Fruit fly (Drosophila melanogaster) Kc167 (cell line): ENCODE results near the gene CG2608.

ENCODE experiments used
- Myc ChIP-seq: fragments of >200 bp; optimal IDR thresholded peaks from 2 replicates; lab custom pipeline; 2017; ENCODE audit warnings: missing external identifiers
- Sin3A ChIP-seq: fragments of >200 bp; optimal IDR thresholded peaks from 2 replicates; lab custom pipeline; 2018; ENCODE audit warnings: missing external identifiers
- h ChIP-seq: fragments of >200 bp; optimal IDR thresholded peaks from 3 replicates; lab custom pipeline; 2018; ENCODE audit warnings: missing external identifiers
- insv ChIP-seq: fragments of >200 bp; optimal IDR thresholded peaks from 3 replicates; lab custom pipeline; 2018; ENCODE audit warnings: missing external identifiers
- psq ChIP-seq: fragments of >200 bp; optimal IDR thresholded peaks from 2 replicates; lab custom pipeline; 2017; ENCODE audit warnings: missing external identifiers
- ttk ChIP-seq: sonication (Bioruptor generic); optimal IDR thresholded peaks from 2 replicates; lab custom pipeline; 2017; ENCODE audit warnings: missing external identifiers

Gene CG2608

dm6 chr2L:20649891-20650290 is 4.3 kb downstream of the CG2608 start, which contains the start of gene CG2611:
Gene CG2611 (plus strand): TSS chr2L:20650189.
- TF ChIP-seq psq (lab: Kevin White, UChicago) (no peak), h (lab: Kevin White, UChicago) (no peak), insv (lab: Kevin White, UChicago) (no peak), Myc (lab: Kevin White, UChicago) (no peak), ttk (no peak), Sin3A (lab: Kevin White, UChicago) (no peak)

DNA sequence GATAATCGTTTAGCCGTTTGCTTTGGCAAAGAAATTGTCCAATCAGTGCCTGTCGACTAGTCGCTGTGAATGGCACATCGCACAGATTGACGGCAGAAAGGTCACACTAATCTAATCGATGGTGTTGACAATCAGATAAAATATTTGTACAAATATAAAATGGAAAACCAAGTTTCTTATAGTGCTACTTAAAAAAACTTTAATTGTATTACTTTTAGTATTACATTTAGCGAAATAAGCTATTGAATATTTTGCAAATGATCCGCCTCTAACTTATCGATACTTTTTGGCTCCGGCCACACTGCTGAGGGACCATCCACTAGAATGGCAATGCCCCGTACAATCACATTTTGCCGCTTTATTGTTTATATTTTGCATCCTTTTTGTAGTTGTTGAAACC is 10.5 kb downstream of the CG2608 start, which contains the start of the genes brun and CG2614:
TSS of gene brun (minus strand) at position 69 of the 400 bp plus-strand sequence.
TSS of gene CG2614 (plus strand) at position 317 of the 400 bp plus-strand sequence.
- no peak for TF ChIP-seq insv (lab: Kevin White, UChicago)
- TF ChIP-seq h (lab: Kevin White, UChicago) = no peak
- TF ChIP-seq psq (lab: Kevin White, UChicago) = no peak
- TF ChIP-seq Myc (lab: Kevin White, UChicago) = no peak
- TF ChIP-seq ttk = no peak
- TF ChIP-seq Sin3A (lab: Kevin White, UChicago) = no peak

- TF ChIP-seq ttk (no peak), Sin3A (lab: Kevin White, UChicago) (no peak), h (lab: Kevin White, UChicago) (no peak), insv (lab: Kevin White, UChicago) (no peak), psq (lab: Kevin White, UChicago) (no peak), Myc (lab: Kevin White, UChicago) (no peak)
Observed at dm6 chr2L:20661071-20661470, 15.4 kb downstream of the CG2608 start.

DNA sequence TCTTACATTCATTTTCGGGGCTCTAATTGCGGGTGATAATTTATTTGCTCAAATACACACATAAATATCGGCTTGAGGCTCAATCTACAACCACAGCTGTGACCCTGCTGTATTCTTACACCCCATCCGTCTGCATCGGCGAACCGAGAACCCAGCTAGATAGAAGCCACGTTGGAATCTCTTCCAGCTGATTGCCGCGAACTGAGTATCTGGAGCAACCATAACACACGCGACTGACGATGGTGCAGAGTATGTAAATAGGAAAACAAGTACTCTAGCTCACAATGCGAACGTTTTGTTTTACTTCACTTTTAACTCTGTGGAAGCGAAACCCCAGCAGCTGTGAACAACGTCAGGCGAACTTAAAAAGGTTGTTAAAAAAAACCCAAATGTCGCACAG is 18.8 kb downstream of the CG2608 start:
- no peak for TF ChIP-seq Myc (lab: Kevin White, UChicago)
- TF ChIP-seq h (lab: Kevin White, UChicago) = no peak
- no peak for TF ChIP-seq insv (lab: Kevin White, UChicago)
- no peak for TF ChIP-seq ttk
- no peak for TF ChIP-seq Sin3A (lab: Kevin White, UChicago)
- TF ChIP-seq psq (lab: Kevin White, UChicago) = no peak

DNA sequence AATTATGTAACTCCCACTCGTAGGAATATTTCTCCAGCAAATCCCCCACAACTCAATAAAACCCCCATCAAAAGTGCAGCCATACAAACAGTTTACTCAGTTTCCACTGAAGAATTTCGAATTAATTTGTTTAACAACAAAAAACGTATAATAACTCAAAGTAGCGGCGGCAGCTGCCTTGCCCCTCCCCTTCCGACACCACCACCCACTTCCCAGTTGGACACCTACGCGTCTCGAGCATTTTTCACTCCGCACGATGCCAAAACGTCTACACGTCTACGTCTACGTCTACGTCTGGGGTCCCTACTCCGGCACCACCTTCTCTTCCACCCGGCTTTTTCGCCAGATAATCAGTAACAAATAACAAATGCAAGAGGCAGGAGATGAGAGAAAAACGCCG is 25.6 kb downstream of the CG2608 start:
- TF ChIP-seq h (lab: Kevin White, UChicago) (no peak), psq (lab: Kevin White, UChicago) (no peak), insv (lab: Kevin White, UChicago) (no peak), ttk (no peak), Sin3A (lab: Kevin White, UChicago) (no peak), Myc (lab: Kevin White, UChicago) (no peak)

dm6 chr2L:20673737-20674461 is 28.3 kb downstream of the CG2608 start:
- TF ChIP-seq insv (lab: Kevin White, UChicago) (no peak), h (lab: Kevin White, UChicago) (no peak), psq (lab: Kevin White, UChicago) (no peak), ttk (no peak), Sin3A (lab: Kevin White, UChicago) (no peak), Myc (lab: Kevin White, UChicago) (no peak)

- TF ChIP-seq psq (lab: Kevin White, UChicago) (no peak), ttk (no peak), Myc (lab: Kevin White, UChicago) (no peak), Sin3A (lab: Kevin White, UChicago) (no peak)
Observed at dm6 chr2L:20674718-20675117, 29.1 kb downstream of the CG2608 start.

dm6 chr2L:20675875-20676274 is 30.3 kb downstream of the CG2608 start, which contains the start of the genes CG31678 and IKKepsilon:
Gene CG31678 (minus strand): TSS chr2L:20675941.
Gene IKKepsilon (plus strand): TSS chr2L:20676045.
- no peak for TF ChIP-seq ttk
- TF ChIP-seq Sin3A (lab: Kevin White, UChicago) = no peak
- TF ChIP-seq Myc (lab: Kevin White, UChicago) = no peak
- TF ChIP-seq insv (lab: Kevin White, UChicago) = no peak

- TF ChIP-seq h (lab: Kevin White, UChicago) (no peak), psq (lab: Kevin White, UChicago) (no peak), insv (lab: Kevin White, UChicago) (no peak), ttk (no peak)
Observed at dm6 chr2L:20681648-20682098, 36.1 kb downstream of the CG2608 start, which contains the start of gene Cen. Gene Cen (minus strand): TSS chr2L:20681846.

DNA sequence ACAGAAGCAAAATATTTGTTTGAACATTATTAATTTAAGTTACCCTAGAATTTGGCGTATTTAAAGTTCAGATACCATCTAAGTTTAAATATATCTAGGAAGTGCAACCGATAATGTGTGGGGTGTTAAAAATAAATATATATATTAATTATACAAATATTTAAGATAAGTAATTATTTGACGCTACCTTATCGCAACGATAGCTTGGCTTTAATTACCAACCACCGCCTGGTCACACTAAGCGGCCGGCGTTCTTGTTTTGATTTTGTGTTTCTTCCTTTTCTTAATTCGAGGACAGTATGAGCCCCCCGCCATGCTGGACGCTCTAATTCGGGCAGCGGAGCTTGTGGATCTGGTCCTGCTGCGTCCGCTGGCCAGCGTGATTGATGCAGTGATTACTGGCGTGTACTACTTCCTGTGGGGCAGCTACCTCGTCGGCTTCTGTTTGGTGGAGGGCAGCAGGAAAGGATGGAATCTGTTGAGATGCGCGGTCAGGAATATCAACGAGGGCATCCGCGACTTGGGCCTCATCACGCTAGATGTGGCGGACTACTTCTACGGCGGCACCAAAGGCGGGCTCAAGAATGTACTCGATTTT is 36.6 kb downstream of the CG2608 start, which contains the start of gene CG2617:
TSS of gene CG2617 (plus strand) at position 233 of the 598 bp plus-strand sequence.
- TF ChIP-seq Myc (lab: Kevin White, UChicago) (no peak), h (lab: Kevin White, UChicago) (no peak), insv (lab: Kevin White, UChicago) (no peak), Sin3A (lab: Kevin White, UChicago) (no peak), ttk (no peak), psq (lab: Kevin White, UChicago) (no peak)

DNA sequence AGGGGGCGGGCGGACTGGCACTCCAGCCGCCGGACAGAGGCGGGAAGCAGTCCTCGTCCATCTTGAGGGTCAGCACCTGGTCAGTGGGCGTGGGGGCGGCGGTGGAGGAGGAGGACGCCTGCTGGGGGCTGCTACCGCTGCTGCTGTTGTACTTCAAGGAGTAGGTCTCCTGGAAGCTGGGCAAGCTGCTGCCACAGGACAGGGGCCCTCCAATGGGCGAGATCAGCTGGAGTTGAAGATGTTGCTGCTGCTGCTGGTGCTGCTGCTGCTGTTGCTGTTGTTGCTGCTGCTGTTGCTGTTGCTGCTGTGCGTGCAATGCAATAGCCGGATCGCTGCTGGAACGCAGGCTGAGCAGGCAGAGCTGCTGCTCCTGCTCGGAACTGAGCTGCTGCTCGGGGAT is 43.1 kb downstream of the CG2608 start:
- TF ChIP-seq ttk (no peak), insv (lab: Kevin White, UChicago) (no peak), Myc (lab: Kevin White, UChicago) (no peak), h (lab: Kevin White, UChicago) (no peak)

dm6 chr2L:20690055-20690454 is 44.4 kb downstream of the CG2608 start:
- no peak for TF ChIP-seq ttk
- TF ChIP-seq psq (lab: Kevin White, UChicago) = no peak
- no peak for TF ChIP-seq insv (lab: Kevin White, UChicago)
- no peak for TF ChIP-seq h (lab: Kevin White, UChicago)
- no peak for TF ChIP-seq Sin3A (lab: Kevin White, UChicago)
- no peak for TF ChIP-seq Myc (lab: Kevin White, UChicago)
